Fruit fly (Drosophila melanogaster) whole organism, adult: ENCODE data around the gene Ublcp1.

Experiments
- CG1620 ChIP-seq: fragments of 200-800 bp; sonication (Bioruptor generic); optimal IDR thresholded peaks from 2 replicates; lab custom pipeline; 2016; ENCODE audit warnings: missing biosample characterization, missing genetic modification characterization
- CG33017 ChIP-seq: fragments of 200-800 bp; sonication (Bioruptor generic); optimal IDR thresholded peaks from 2 replicates; lab custom pipeline; 2018; ENCODE audit warnings: missing biosample characterization, mild to moderate bottlenecking, missing genetic modification characterization, moderate library complexity
- Clk ChIP-seq: fragments of 200-800 bp; sonication (Bioruptor generic); optimal IDR thresholded peaks from 2 replicates; lab custom pipeline; 2017; ENCODE audit warnings: missing biosample characterization, missing genetic modification characterization
- Hr96 ChIP-seq: fragments of 200-800 bp; sonication (Bioruptor generic); optimal IDR thresholded peaks from 2 replicates; lab custom pipeline; 2016; ENCODE audit warnings: missing biosample characterization, missing genetic modification characterization
- kay ChIP-seq: fragments of 200-800 bp; sonication (Bioruptor generic); peaks from one replicate; lab custom pipeline; 2016; ENCODE audit warnings: missing biosample characterization, missing genetic modification characterization, borderline replicate concordance
- pad ChIP-seq: fragments of 200-800 bp; sonication (Bioruptor generic); optimal IDR thresholded peaks from 3 replicates; lab custom pipeline; 2017; ENCODE audit warnings: missing biosample characterization, missing genetic modification characterization, mild to moderate bottlenecking, moderate library complexity, missing genetic modification reagents

DNA sequence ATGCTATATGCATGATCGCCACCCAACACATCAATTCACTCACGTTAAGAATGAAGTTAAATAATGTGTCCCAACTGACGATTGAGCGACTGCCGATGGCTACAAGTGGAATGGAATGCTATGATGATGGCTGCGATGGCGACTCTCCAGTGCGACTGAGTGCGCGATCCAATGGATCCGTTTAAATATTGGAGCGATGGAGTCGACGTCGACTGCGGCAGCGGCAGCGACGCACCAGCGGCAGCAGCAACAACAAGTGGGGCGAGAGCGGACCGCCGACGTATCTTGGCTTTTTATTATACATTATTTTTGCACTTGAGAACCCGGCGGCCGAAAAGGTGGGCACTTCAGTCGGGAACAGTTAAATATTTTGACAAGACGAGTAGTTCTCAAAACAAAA lies 3.9 kb upstream of the Ublcp1 start:
- no peak for TF ChIP-seq pad (GFP tag; lab: Kevin White, UChicago)
- TF ChIP-seq Hr96 = no peak
- TF ChIP-seq CG1620 = no peak
- no peak for TF ChIP-seq CG33017 (tag; lab: Kevin White, UChicago)
- no peak for TF ChIP-seq Clk (GFP tag; lab: Kevin White, UChicago)
- TF ChIP-seq kay (GFP tag; lab: Kevin White, UChicago) = no peak
